Worm (Caenorhabditis elegans) whole organism, L4/young adult: ENCODE results near the gene cey-4.

ENCODE experiments used
- W03F9.2 ChIP-seq: fragments of 150-350 bp; optimal IDR thresholded peaks from 2 replicates; lab custom pipeline; 2014; ENCODE audit warnings: missing biosample characterization, missing genetic modification characterization
- dao-5 ChIP-seq: sonication (generic microtip); optimal IDR thresholded peaks from 2 replicates; lab custom pipeline; 2016; ENCODE audit warnings: missing genotype, missing genetic modification characterization, moderate library complexity, missing compliant biosample characterization

ce11 chrIII:10888824-10889223 is 20.3 kb upstream of the cey-4 start:
- TF ChIP-seq W03F9.2 (tag; lab: Kevin White, UChicago): no peak
- no peak for TF ChIP-seq dao-5 (tag; lab: Kevin White, UChicago)
